Worm (Caenorhabditis elegans) whole organism, midembryonic: ENCODE results near the gene ins-11.

Experiments used
- T22C8.4 ChIP-seq: fragments of 200-800 bp; sonication (Bioruptor generic); IDR thresholded peaks from 2 replicates; pipeline ENCODE4 v1.3.6; 2022; ENCODE audit warnings: missing genetic modification characterization, missing compliant biosample characterization
- klf-2 ChIP-seq: fragments of 200-800 bp; sonication (Bioruptor generic); conservative IDR thresholded peaks from 2 replicates; pipeline ENCODE4 v1.3.6; 2022; ENCODE audit warnings: missing genetic modification reagents, missing genetic modification characterization, missing compliant biosample characterization
- med-1 ChIP-seq: sonication (generic microtip); optimal IDR thresholded peaks from 2 replicates; lab custom pipeline; 2017; ENCODE audit warnings: missing genetic modification characterization, mild to moderate bottlenecking, missing compliant biosample characterization, antibody characterized with exemption, missing genetic modification reagents; ENCODE audit not compliant: insufficient read depth

- TF ChIP-seq klf-2 (GFP tag; lab: Robert Waterston, UW), result no peak
- TF ChIP-seq T22C8.4 (GFP tag; lab: Robert Waterston, UW), result no peak
- no peak for TF ChIP-seq med-1 (GFP tag; lab: Kevin White, UChicago)
Measured at ce11 chrII:5537524-5537923, 19.0 kb upstream of the ins-11 start, which contains the start of gene C17C3.11.
